Worm (Caenorhabditis elegans) whole organism, young adult: Measurements from ENCODE around the gene fbxa-181.

Experiments used
- B0336.3 ChIP-seq: fragments of 200-800 bp; sonication (Bioruptor generic); IDR thresholded peaks from 2 replicates; pipeline ENCODE4 v1.3.6; 2022; ENCODE audit warnings: missing genetic modification characterization, missing compliant biosample characterization
- akir-1 ChIP-seq: fragments of 200-800 bp; sonication (Bioruptor generic); optimal IDR thresholded peaks from 2 replicates; lab custom pipeline; 2018; ENCODE audit warnings: mild to moderate bottlenecking, missing genetic modification characterization, moderate library complexity, missing compliant biosample characterization
- attf-6 ChIP-seq: fragments of 200-800 bp; sonication (Bioruptor generic); IDR thresholded peaks from 2 replicates; pipeline ENCODE4 v1.3.6; 2022; ENCODE audit warnings: missing genetic modification reagents, missing genetic modification characterization, missing compliant biosample characterization
- him-1 ChIP-seq: sonication (generic microtip); optimal IDR thresholded peaks from 2 replicates; lab custom pipeline; 2016; ENCODE audit warnings: missing genotype, missing genetic modification reagents, missing genetic modification characterization, missing compliant biosample characterization
- nhr-120 ChIP-seq: fragments of 200-800 bp; sonication (Bioruptor generic); IDR thresholded peaks from 2 replicates; pipeline ENCODE4 v1.3.6; 2022; ENCODE audit warnings: missing genetic modification characterization, missing compliant biosample characterization
- pha-4 ChIP-seq: fragments of 150-350 bp; sonication (generic microtip); optimal IDR thresholded peaks from 2 replicates; lab custom pipeline; 2014; ENCODE audit warnings: missing biosample characterization, missing genetic modification reagents, missing genetic modification characterization
- unc-62 ChIP-seq: fragments of 150-350 bp; optimal IDR thresholded peaks from 2 replicates; lab custom pipeline; 2014; ENCODE audit warnings: missing biosample characterization, missing genetic modification reagents, missing genetic modification characterization

DNA sequence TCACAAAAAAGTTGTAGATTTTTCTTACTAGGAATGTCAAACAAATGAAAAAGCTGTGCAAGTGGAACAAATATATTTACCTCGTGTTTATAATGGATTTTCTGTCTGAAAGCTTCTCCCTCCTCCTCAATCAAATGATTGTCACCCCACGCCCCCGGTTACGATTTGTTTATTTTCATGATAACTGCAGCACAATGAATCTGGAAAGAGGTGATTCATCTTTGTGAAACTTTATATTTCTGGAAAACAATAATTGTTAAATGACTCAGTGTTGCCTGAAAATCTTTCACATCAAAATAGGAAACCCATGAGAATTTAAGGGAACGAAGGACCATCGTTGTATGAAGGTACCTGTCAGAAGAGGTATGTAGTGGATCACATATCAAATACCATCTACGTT is 23.0 kb downstream of the fbxa-181 start, which contains the start of gene F35E12.10:
- no peak for TF ChIP-seq unc-62 (GFP tag; lab: Kevin White, UChicago)
- TF ChIP-seq B0336.3 (GFP tag; lab: Robert Waterston, UW), result no peak
- TF ChIP-seq attf-6 (GFP tag; lab: Robert Waterston, UW), result no peak
- no peak for TF ChIP-seq pha-4
- TF ChIP-seq akir-1 (GFP tag; lab: Kevin White, UChicago), result no peak
- no peak for TF ChIP-seq nhr-120 (GFP tag; lab: Robert Waterston, UW)
- TF ChIP-seq him-1 (tag; lab: Kevin White, UChicago), result no peak
